Worm (Caenorhabditis elegans): Measurements from ENCODE around the gene pat-2.

The pat-2 gene

DNA sequence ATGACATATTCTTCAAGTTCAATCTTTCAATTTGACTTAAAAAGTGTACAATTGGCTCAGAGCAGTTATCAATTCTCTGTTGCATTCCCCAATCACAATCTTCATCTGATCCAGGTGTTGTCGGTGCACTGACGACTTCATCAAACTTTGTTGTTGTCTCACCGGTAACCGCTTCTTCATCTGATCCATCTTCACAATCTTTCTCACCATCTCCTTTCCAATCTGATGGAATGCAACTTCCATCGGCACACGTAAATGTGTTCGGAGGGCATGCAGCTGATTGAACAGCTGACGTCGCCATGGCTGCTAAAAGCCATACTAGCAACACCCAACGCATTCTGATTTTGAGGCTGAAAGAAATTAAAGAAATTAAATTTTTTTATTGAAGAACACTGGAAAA lies 19.4 kb downstream of the pat-2 start, which contains the start of gene F44E2.4:
F44E2.4 (minus strand) TSS at position 350 of the 400 bp plus-strand sequence.
- TF ChIP-seq pqm-1 (tag; optimal IDR thresholded peaks at IDR 0.05): no peak
- no peak for TF ChIP-seq ceh-28 (tag; optimal IDR thresholded peaks at IDR 0.05)
- no peak for TF ChIP-seq ama-1 (optimal IDR thresholded peaks at IDR 0.05)
- TF ChIP-seq ceh-32 (tag; optimal IDR thresholded peaks at IDR 0.05; ENCODE audit: poor library complexity): no peak
- no peak for TF ChIP-seq ZK337.2 (GFP tag; IDR thresholded peaks at IDR 0.05)
- no peak for TF ChIP-seq R02D3.7 (tag; optimal IDR thresholded peaks at IDR 0.05)
- TF ChIP-seq lin-1 (GFP tag; IDR thresholded peaks at IDR 0.05): no peak

ce11 chrIII:8839813-8840212 lies 21.1 kb downstream of the pat-2 start:
- TF ChIP-seq lsy-2 (tag; optimal IDR thresholded peaks at IDR 0.05) (no peak), unc-62 (GFP tag; optimal IDR thresholded peaks at IDR 0.05 in 1 of 2) (peak in 1 of 2 experiments; percentile 83), unc-62 (tag; optimal IDR thresholded peaks at IDR 0.05) (no peak), nhr-77 (tag; optimal IDR thresholded peaks at IDR 0.05) (no peak), ctbp-1 (GFP tag; IDR thresholded peaks at IDR 0.05) (no peak), ceh-20 (GFP tag; IDR thresholded peaks at IDR 0.05) (no peak), nhr-25 (tag; optimal IDR thresholded peaks at IDR 0.05; ENCODE audit: borderline replicate concordance, insufficient read depth) (no peak)

ce11 chrIII:8844137-8844536 lies 25.4 kb downstream of the pat-2 start:
- TF ChIP-seq lin-29 (GFP tag; IDR thresholded peaks at IDR 0.05) (no peak), ceh-32 (tag; optimal IDR thresholded peaks at IDR 0.05; ENCODE audit: poor library complexity) (no peak), nhr-28 (tag; optimal IDR thresholded peaks at IDR 0.05) (no peak), mes-2 (tag; optimal IDR thresholded peaks at IDR 0.05; ENCODE audit: poor library complexity, severe bottlenecking) (no peak), zag-1 (tag; optimal IDR thresholded peaks at IDR 0.05) (no peak), aly-2 (tag; optimal IDR thresholded peaks at IDR 0.05) (no peak), nhr-25 (tag; optimal IDR thresholded peaks at IDR 0.05; ENCODE audit: borderline replicate concordance, insufficient read depth) (no peak), fos-1 (tag; optimal IDR thresholded peaks at IDR 0.05) (no peak), lin-15B (tag; optimal IDR thresholded peaks at IDR 0.05) (no peak), daf-19 (GFP tag; conservative IDR thresholded peaks at IDR 0.05) (no peak), ctbp-1 (GFP tag; IDR thresholded peaks at IDR 0.05) (no peak), zfp-2 (tag; optimal IDR thresholded peaks at IDR 0.05) (no peak)

ce11 chrIII:8845114-8845513 lies 26.4 kb downstream of the pat-2 start, which contains the start of gene F44E2.6:
Gene F44E2.6, minus strand, starts transcription at chrIII:8845214.
- no peak for TF ChIP-seq mes-2 (tag; optimal IDR thresholded peaks at IDR 0.05; ENCODE audit: poor library complexity, severe bottlenecking)
- TF ChIP-seq pqm-1 (tag; optimal IDR thresholded peaks at IDR 0.05): no peak

DNA sequence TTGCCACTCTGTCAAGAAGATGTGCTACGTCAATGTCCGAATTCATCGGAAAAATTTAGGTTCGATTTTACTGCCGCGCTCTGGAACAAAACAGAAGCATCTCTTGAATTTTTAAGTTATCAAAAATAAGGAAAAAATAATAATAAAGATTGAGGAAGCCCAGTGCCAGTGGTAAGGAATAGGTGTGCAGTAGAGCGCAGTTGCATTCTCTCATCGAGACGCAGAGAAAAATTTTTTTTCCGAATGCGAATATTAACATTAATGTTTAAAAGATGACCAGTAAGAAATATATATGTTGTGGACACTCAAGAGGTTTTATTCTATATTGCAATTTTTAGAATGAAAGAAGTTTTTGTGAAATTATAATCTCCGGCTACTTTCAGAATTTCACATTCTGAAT lies 29.0 kb downstream of the pat-2 start:
- TF ChIP-seq nhr-102 (tag; optimal IDR thresholded peaks at IDR 0.05): no peak
- no peak for TF ChIP-seq nhr-41 (GFP tag; IDR thresholded peaks at IDR 0.05)
- TF ChIP-seq ceh-28 (tag; optimal IDR thresholded peaks at IDR 0.05): no peak
- no peak for TF ChIP-seq lim-7 (GFP tag; IDR thresholded peaks at IDR 0.05)
- TF ChIP-seq dmd-8 (GFP tag; IDR thresholded peaks at IDR 0.05): no peak
- TF ChIP-seq Y75B8A.6 (GFP tag; IDR thresholded peaks at IDR 0.05): no peak
- TF ChIP-seq daf-8 (GFP tag; IDR thresholded peaks at IDR 0.05): no peak
- no peak for TF ChIP-seq zfp-3 (GFP tag; conservative IDR thresholded peaks at IDR 0.05)
- TF ChIP-seq spr-1 (tag; optimal IDR thresholded peaks at IDR 0.05): no peak
- TF ChIP-seq attf-4 (tag; optimal IDR thresholded peaks at IDR 0.05): no peak
- no peak for TF ChIP-seq madf-5 (GFP tag; IDR thresholded peaks at IDR 0.05)
- no peak for TF ChIP-seq snpc-1.2 (GFP tag; IDR thresholded peaks at IDR 0.05)
- no peak for TF ChIP-seq lin-15B (tag; optimal IDR thresholded peaks at IDR 0.05)
- TF ChIP-seq dve-1 (tag; optimal IDR thresholded peaks at IDR 0.05; ENCODE audit: insufficient read depth): peak; percentile 38
- no peak for TF ChIP-seq nhr-76 (tag; optimal IDR thresholded peaks at IDR 0.05)
- TF ChIP-seq egl-27 (tag; optimal IDR thresholded peaks at IDR 0.05): no peak
- no peak for TF ChIP-seq T20F7.1 (GFP tag; optimal IDR thresholded peaks at IDR 0.05)
- no peak for TF ChIP-seq unc-39 (tag; optimal IDR thresholded peaks at IDR 0.05)
- no peak for TF ChIP-seq madf-9 (GFP tag; conservative IDR thresholded peaks at IDR 0.05)
- TF ChIP-seq daf-16 (GFP tag; optimal IDR thresholded peaks at IDR 0.05): no peak
- TF ChIP-seq daf-16 (tag; optimal IDR thresholded peaks at IDR 0.05): no peak
- no peak for TF ChIP-seq nhr-48 (tag; optimal IDR thresholded peaks at IDR 0.05)
- TF ChIP-seq ZK337.2 (GFP tag; IDR thresholded peaks at IDR 0.05): no peak
- TF ChIP-seq jun-1 (tag; optimal IDR thresholded peaks at IDR 0.05): no peak

Data from whole organism, L4 larva.